Fruit fly (Drosophila melanogaster) whole organism, embryonic: ENCODE measurements around the gene CG5080.

Experiments used
- B-H2 ChIP-seq: fragments of 200-800 bp; sonication (Bioruptor generic); optimal IDR thresholded peaks from 2 replicates; lab custom pipeline; 2018; ENCODE audit warnings: missing biosample characterization, mild to moderate bottlenecking, missing genetic modification characterization
- BtbVII ChIP-seq: fragments of 200-800 bp; sonication (Bioruptor generic); optimal IDR thresholded peaks from 3 replicates; lab custom pipeline; 2017; ENCODE audit warnings: missing biosample characterization, mild to moderate bottlenecking, missing genetic modification characterization
- CG10543 ChIP-seq: fragments of 200-800 bp; sonication (Bioruptor generic); optimal IDR thresholded peaks from 3 replicates; lab custom pipeline; 2017; ENCODE audit warnings: missing biosample characterization, mild to moderate bottlenecking, missing genetic modification characterization, moderate library complexity
- CG11247 ChIP-seq: fragments of 200-800 bp; sonication (Bioruptor generic); IDR thresholded peaks from 2 replicates; pipeline ENCODE4 v1.3.6; 2022; ENCODE audit warnings: missing biosample characterization, missing genetic modification characterization
- CG13123 ChIP-seq: fragments of 200-800 bp; sonication (Bioruptor generic); optimal IDR thresholded peaks from 2 replicates; lab custom pipeline; 2016; ENCODE audit warnings: missing biosample characterization, missing genetic modification characterization
- CG13424 ChIP-seq: fragments of 200-800 bp; sonication (Bioruptor generic); optimal IDR thresholded peaks from 2 replicates; lab custom pipeline; 2019; ENCODE audit warnings: missing biosample characterization, mild to moderate bottlenecking, missing genetic modification characterization, moderate library complexity
- CG13624 ChIP-seq: fragments of 200-800 bp; sonication (Bioruptor generic); optimal IDR thresholded peaks from 2 replicates; lab custom pipeline; 2016; ENCODE audit warnings: missing biosample characterization, missing genetic modification characterization
- CG13775 ChIP-seq: fragments of 200-800 bp; sonication (Bioruptor generic); optimal IDR thresholded peaks from 3 replicates; lab custom pipeline; 2017; ENCODE audit warnings: missing biosample characterization, mild to moderate bottlenecking, missing genetic modification characterization
- CG15269 ChIP-seq: fragments of 200-800 bp; sonication (Bioruptor generic); optimal IDR thresholded peaks from 2 replicates; lab custom pipeline; 2018; ENCODE audit warnings: missing biosample characterization, mild to moderate bottlenecking, missing genetic modification characterization, moderate library complexity
- CG16815 ChIP-seq: fragments of 200-800 bp; sonication (Bioruptor generic); optimal IDR thresholded peaks from 3 replicates; lab custom pipeline; 2017; ENCODE audit warnings: missing biosample characterization, mild to moderate bottlenecking, missing genetic modification characterization
- CG1832 ChIP-seq: fragments of 200-800 bp; sonication (Bioruptor generic); optimal IDR thresholded peaks from 2 replicates; lab custom pipeline; 2017; ENCODE audit warnings: missing biosample characterization, mild to moderate bottlenecking, missing genetic modification characterization, inconsistent platforms
- CG32532 ChIP-seq: fragments of 200-800 bp; sonication (Bioruptor generic); IDR thresholded peaks from 2 replicates; pipeline ENCODE4 v1.3.6; 2022; ENCODE audit warnings: missing biosample characterization, missing genetic modification characterization
- CG33213 ChIP-seq: fragments of 200-800 bp; sonication (Bioruptor generic); optimal IDR thresholded peaks from 3 replicates; lab custom pipeline; 2016; ENCODE audit warnings: missing biosample characterization, missing genetic modification characterization
- CG3407 ChIP-seq: fragments of 200-800 bp; sonication (Bioruptor generic); optimal IDR thresholded peaks from 2 replicates; lab custom pipeline; 2018; ENCODE audit warnings: missing biosample characterization, mild to moderate bottlenecking, missing genetic modification characterization
- CG34376 ChIP-seq: fragments of 200-800 bp; sonication (Bioruptor generic); optimal IDR thresholded peaks from 2 replicates; lab custom pipeline; 2018; ENCODE audit warnings: missing biosample characterization, mild to moderate bottlenecking, missing genetic modification characterization
- CG3726 ChIP-seq: fragments of 200-800 bp; sonication (Bioruptor generic); IDR thresholded peaks from 3 replicates; pipeline ENCODE4, ENCODE4 v1.3.6; 2022; ENCODE audit warnings: missing biosample characterization, missing genetic modification characterization
- CG3995 ChIP-seq: fragments of 200-800 bp; sonication (Bioruptor generic); optimal IDR thresholded peaks from 3 replicates; lab custom pipeline; 2016; ENCODE audit warnings: missing biosample characterization, missing genetic modification characterization
- CG43689 ChIP-seq: fragments of 200-800 bp; sonication (Bioruptor generic); IDR thresholded peaks from 2 replicates; pipeline ENCODE4 v1.3.6; 2022; ENCODE audit warnings: missing biosample characterization, missing genetic modification characterization
- CG4617 ChIP-seq: fragments of 200-800 bp; sonication (Bioruptor generic); optimal IDR thresholded peaks from 3 replicates; lab custom pipeline; 2016; ENCODE audit warnings: missing biosample characterization, missing genetic modification characterization, borderline replicate concordance
- CG9876 ChIP-seq: fragments of 200-800 bp; sonication (Bioruptor generic); optimal IDR thresholded peaks from 2 replicates; lab custom pipeline; 2016; ENCODE audit warnings: missing biosample characterization, missing genetic modification characterization
- CTCF ChIP-seq: fragments of 200-800 bp; sonication (Bioruptor generic); optimal IDR thresholded peaks from 2 replicates; lab custom pipeline; 2017; ENCODE audit warnings: missing biosample characterization, mild to moderate bottlenecking, missing genetic modification characterization, moderate library complexity
- D19B ChIP-seq: fragments of 200-800 bp; sonication (Bioruptor generic); optimal IDR thresholded peaks from 2 replicates; lab custom pipeline; 2017; ENCODE audit warnings: missing biosample characterization, mild to moderate bottlenecking, missing genetic modification characterization
- GATAe ChIP-seq: fragments of 200-800 bp; sonication (Bioruptor generic); conservative IDR thresholded peaks from 2 replicates; pipeline ENCODE4 v1.3.6; 2022; ENCODE audit warnings: missing biosample characterization, missing genetic modification characterization
- Max ChIP-seq: fragments of 200-800 bp; sonication (Bioruptor generic); optimal IDR thresholded peaks from 2 replicates; lab custom pipeline; 2016; ENCODE audit warnings: missing biosample characterization, mild to moderate bottlenecking, missing genetic modification characterization
- NC2β ChIP-seq: fragments of 200-800 bp; sonication (Bioruptor generic); optimal IDR thresholded peaks from 2 replicates; lab custom pipeline; 2016; ENCODE audit warnings: missing biosample characterization, missing genetic modification characterization
- Nf-YA ChIP-seq: fragments of 200-800 bp; sonication (Bioruptor generic); IDR thresholded peaks from 2 replicates; pipeline ENCODE4 v1.3.6; 2022; ENCODE audit warnings: missing biosample characterization, missing genetic modification characterization
- Opbp ChIP-seq: fragments of 200-800 bp; sonication (Bioruptor generic); IDR thresholded peaks from 3 replicates; pipeline ENCODE4 v1.3.6; 2022; ENCODE audit warnings: missing biosample characterization, missing genetic modification characterization; ENCODE audit not compliant: partially characterized antibody
- Ptx1 ChIP-seq: fragments of 200-800 bp; sonication (Bioruptor generic); IDR thresholded peaks from 2 replicates; pipeline ENCODE4 v1.3.6; 2022; ENCODE audit warnings: missing biosample characterization, missing genetic modification characterization
- abd-A ChIP-seq: fragments of 200-800 bp; sonication (Bioruptor generic); optimal IDR thresholded peaks from 3 replicates; lab custom pipeline; 2019; ENCODE audit warnings: missing biosample characterization, mild to moderate bottlenecking, missing genetic modification characterization, moderate library complexity
- amos ChIP-seq: fragments of 200-800 bp; sonication (Bioruptor generic); IDR thresholded peaks from 2 replicates; pipeline ENCODE4 v1.3.6; 2022; ENCODE audit warnings: missing biosample characterization, missing genetic modification characterization; ENCODE audit not compliant: partially characterized antibody
- chinmo ChIP-seq: fragments of 200-800 bp; sonication (Bioruptor generic); IDR thresholded peaks from 4 replicates; pipeline ENCODE4 v1.3.6; 2022; ENCODE audit warnings: missing biosample characterization, missing genetic modification characterization; ENCODE audit not compliant: partially characterized antibody
- dm ChIP-seq: fragments of 200-800 bp; sonication (Bioruptor generic); optimal IDR thresholded peaks from 3 replicates; lab custom pipeline; 2016; ENCODE audit warnings: missing biosample characterization, missing genetic modification characterization
- exex ChIP-seq: fragments of 200-800 bp; sonication (Bioruptor generic); optimal IDR thresholded peaks from 4 replicates; lab custom pipeline; 2018; ENCODE audit warnings: missing biosample characterization, mild to moderate bottlenecking, missing genetic modification characterization, moderate library complexity
- gcm2 ChIP-seq: fragments of 200-800 bp; sonication (Bioruptor generic); optimal IDR thresholded peaks from 2 replicates; lab custom pipeline; 2016; ENCODE audit warnings: missing biosample characterization, missing genetic modification characterization
- gsb ChIP-seq: fragments of 200-800 bp; sonication (Bioruptor generic); IDR thresholded peaks from 2 replicates; pipeline ENCODE4 v1.3.6; 2022; ENCODE audit warnings: missing biosample characterization, missing genetic modification characterization
- her ChIP-seq: fragments of 200-800 bp; sonication (Bioruptor generic); optimal IDR thresholded peaks from 2 replicates; lab custom pipeline; 2016; ENCODE audit warnings: missing biosample characterization, missing genetic modification characterization
- inv ChIP-seq: fragments of 200-800 bp; sonication (Bioruptor generic); IDR thresholded peaks from 2 replicates; pipeline ENCODE4 v1.3.6; 2022; ENCODE audit warnings: missing biosample characterization, missing genetic modification characterization; ENCODE audit not compliant: partially characterized antibody
- jumu ChIP-seq: fragments of 200-800 bp; sonication (Bioruptor generic); optimal IDR thresholded peaks from 3 replicates; lab custom pipeline; 2016; ENCODE audit warnings: missing biosample characterization, missing genetic modification characterization
- ken ChIP-seq: fragments of 200-800 bp; sonication (Bioruptor generic); IDR thresholded peaks from 3 replicates; pipeline ENCODE4 v1.3.6; 2022; ENCODE audit warnings: missing biosample characterization, missing genetic modification characterization
- lola ChIP-seq, 3 experiments: fragments of >200 bp in 2 of 3; fragments of 200-800 bp in 1 of 3; sonication (Bioruptor generic) in 1 of 3; optimal IDR thresholded peaks; 2 replicates each; lab custom pipeline; 2017 to 2019; ENCODE audit warnings: missing biosample characterization in 3 of 3, missing genetic modification characterization in 3 of 3, mild to moderate bottlenecking in 1 of 3, moderate library complexity in 1 of 3
- luna ChIP-seq: fragments of 200-800 bp; sonication (Bioruptor generic); optimal IDR thresholded peaks from 2 replicates; lab custom pipeline; 2016; ENCODE audit warnings: missing biosample characterization, missing genetic modification characterization
- nom ChIP-seq: fragments of 200-800 bp; sonication (Bioruptor generic); optimal IDR thresholded peaks from 2 replicates; lab custom pipeline; 2017; ENCODE audit warnings: missing biosample characterization, missing genetic modification characterization, mild to moderate bottlenecking, moderate library complexity, missing genetic modification reagents
- peb ChIP-seq: fragments of 200-800 bp; sonication (Bioruptor generic); IDR thresholded peaks from 2 replicates; pipeline ENCODE4 v1.3.6; 2022; ENCODE audit warnings: missing biosample characterization, missing genetic modification characterization
- prd ChIP-seq, 3 experiments: fragments of >200 bp in 2 of 3; fragments of 200-800 bp in 1 of 3; sonication (Bioruptor generic) in 1 of 3; optimal IDR thresholded peaks in 2 of 3; IDR thresholded peaks in 1 of 3; 2 replicates in 2 of 3; 3 replicates in 1 of 3; pipeline versions ENCODE4 v1.3.6 to Lab custom; 2017 to 2022; ENCODE audit warnings: missing biosample characterization in 1 of 3, missing genetic modification characterization in 1 of 3
- run ChIP-seq: fragments of 200-800 bp; sonication (Bioruptor generic); optimal IDR thresholded peaks from 3 replicates; lab custom pipeline; 2018; ENCODE audit warnings: missing biosample characterization, mild to moderate bottlenecking, missing genetic modification characterization
- schlank ChIP-seq: fragments of 200-800 bp; sonication (Bioruptor generic); optimal IDR thresholded peaks from 2 replicates; lab custom pipeline; 2018; ENCODE audit warnings: missing biosample characterization, mild to moderate bottlenecking, missing genetic modification characterization
- sqz ChIP-seq: fragments of 200-800 bp; sonication (Bioruptor generic); optimal IDR thresholded peaks from 3 replicates; lab custom pipeline; 2018; ENCODE audit warnings: missing biosample characterization, mild to moderate bottlenecking, missing genetic modification characterization
- tap ChIP-seq: fragments of 200-800 bp; optimal IDR thresholded peaks from 3 replicates; lab custom pipeline; 2019; ENCODE audit warnings: missing biosample characterization, mild to moderate bottlenecking, missing genetic modification characterization, moderate library complexity
- tin ChIP-seq: fragments of 200-800 bp; sonication (Bioruptor generic); optimal IDR thresholded peaks from 3 replicates; lab custom pipeline; 2016; ENCODE audit warnings: missing biosample characterization, missing genetic modification characterization
- tx ChIP-seq: fragments of 200-800 bp; sonication (Bioruptor generic); optimal IDR thresholded peaks from 2 replicates; lab custom pipeline; 2016; ENCODE audit warnings: missing biosample characterization, missing genetic modification characterization
- zen ChIP-seq: fragments of 200-800 bp; sonication (Bioruptor generic); optimal IDR thresholded peaks from 3 replicates; lab custom pipeline; 2018; ENCODE audit warnings: missing biosample characterization, mild to moderate bottlenecking, missing genetic modification characterization, moderate library complexity

Gene CG5080

DNA sequence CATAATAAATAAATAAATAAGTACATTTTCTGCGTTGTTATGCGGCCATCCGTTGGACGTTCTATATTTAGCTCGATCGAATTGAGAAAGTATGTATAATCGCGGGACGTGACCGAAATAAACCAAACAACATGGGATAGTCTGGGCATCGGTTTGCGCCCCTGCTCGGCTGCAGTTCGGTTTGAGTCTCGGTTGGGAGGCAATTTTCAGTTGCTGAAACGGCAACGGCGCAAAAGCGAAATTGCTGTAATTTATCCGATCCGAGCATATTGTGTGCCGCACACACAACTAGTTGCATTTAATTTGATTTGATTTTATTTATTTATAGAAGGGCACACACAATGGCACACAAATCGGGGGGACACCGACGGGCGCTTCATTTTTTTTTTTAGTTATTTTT lies 45.5 kb downstream of the CG5080 start (continued):
- TF ChIP-seq peb (no peak), dm (GFP tag; lab: Kevin White, UChicago) (no peak), jumu (GFP tag; lab: Kevin White, UChicago) (no peak), Ptx1 (GFP tag; lab: Robert Waterston, UW) (no peak), tin (GFP tag; lab: Kevin White, UChicago) (no peak), Nf-YA (GFP tag; lab: Robert Waterston, UW) (no peak), tx (GFP tag; lab: Kevin White, UChicago) (no peak), CG13424 (no peak), CG16815 (no peak), CTCF (GFP tag; lab: Kevin White, UChicago) (peak; percentile 63), zen (no peak), abd-A (tag; lab: Kevin White, UChicago) (no peak), CG43689 (no peak), CG15269 (tag; lab: Kevin White, UChicago) (no peak), nom (GFP tag; lab: Kevin White, UChicago) (no peak), CG9876 (GFP tag; lab: Kevin White, UChicago) (no peak), CG33213 (GFP tag; lab: Kevin White, UChicago) (no peak), schlank (tag; lab: Kevin White, UChicago) (no peak), CG3726 (no peak), CG4617 (GFP tag; lab: Kevin White, UChicago) (no peak), CG3995 (GFP tag; lab: Kevin White, UChicago) (no peak), BtbVII (no peak), D19B (GFP tag; lab: Kevin White, UChicago) (no peak), GATAe (GFP tag; lab: Robert Waterston, UW) (no peak), Max (GFP tag; lab: Kevin White, UChicago) (peak; percentile 17), lola (GFP tag; optimal IDR thresholded peaks at IDR 0.05; lab: Kevin White, UChicago) (no peak), run (tag; lab: Kevin White, UChicago) (no peak), CG1832 (GFP tag; lab: Kevin White, UChicago) (no peak), prd (optimal IDR thresholded peaks at IDR 0.05; lab: Kevin White, UChicago) (no peak), prd (GFP tag; IDR thresholded peaks at IDR 0.05; lab: Robert Waterston, UW) (0 out of 3 replicates have a peak, but pooled peaks have one; percentile 30), CG13624 (GFP tag; lab: Kevin White, UChicago) (no peak), luna (no peak), gsb (GFP tag; lab: Robert Waterston, UW) (no peak), Opbp (GFP tag; lab: Robert Waterston, UW) (no peak), amos (GFP tag; lab: Robert Waterston, UW) (no peak), tap (tag; lab: Kevin White, UChicago) (no peak), her (GFP tag; lab: Kevin White, UChicago) (no peak), ken (GFP tag; lab: Robert Waterston, UW) (no peak), NC2β (no peak), CG3407 (GFP tag; lab: Kevin White, UChicago) (peak; percentile 36)

DNA sequence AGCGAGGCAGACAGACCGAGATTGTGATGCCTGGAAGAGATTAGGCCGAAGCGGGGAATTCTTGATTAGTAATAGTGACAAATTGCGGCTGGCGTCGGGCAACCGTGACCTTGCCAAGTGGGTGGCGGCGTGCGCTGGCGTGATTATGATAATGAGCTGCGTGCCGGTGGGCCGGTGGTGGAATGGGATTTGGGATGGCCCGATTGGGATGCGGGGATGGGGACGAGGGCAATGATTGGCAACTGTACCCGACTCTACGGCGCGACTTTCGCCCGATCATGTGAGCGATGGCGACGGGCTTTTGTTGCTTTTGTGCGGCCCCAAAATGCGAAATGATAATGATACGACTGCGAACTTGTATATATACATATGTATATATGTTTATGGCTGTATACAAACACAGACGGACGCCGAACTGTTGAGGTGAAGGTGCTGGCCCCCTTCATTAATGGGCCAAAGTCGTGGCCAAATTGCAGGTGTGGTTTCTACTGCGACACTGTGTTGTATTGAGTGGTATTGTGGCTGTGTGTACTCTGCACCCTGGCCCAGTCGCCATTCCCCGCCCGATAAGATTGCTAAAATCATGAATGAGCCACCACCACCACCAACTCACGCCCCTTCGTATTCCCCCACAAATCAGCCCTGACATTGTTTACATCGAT lies 46.9 kb downstream of the CG5080 start:
- TF ChIP-seq CG11247 (no peak), dm (GFP tag; lab: Kevin White, UChicago) (no peak), inv (GFP tag; lab: Robert Waterston, UW) (0 out of 2 replicates have a peak, but pooled peaks have one; percentile 23), gcm2 (GFP tag; lab: Kevin White, UChicago) (no peak), CG13775 (GFP tag; lab: Kevin White, UChicago) (no peak), CG32532 (GFP tag; lab: Robert Waterston, UW) (peak; percentile 9; the same call in 1 of the 2 replicates), CG10543 (peak; percentile 71), CG13123 (GFP tag; lab: Kevin White, UChicago) (no peak), CG34376 (GFP tag; lab: Kevin White, UChicago) (peak; percentile 45), B-H2 (GFP tag; lab: Kevin White, UChicago) (peak; percentile 18), exex (tag; lab: Kevin White, UChicago) (peak; percentile 43), GATAe (GFP tag; lab: Robert Waterston, UW) (peak; percentile 48; the same call in 1 of the 2 replicates), sqz (GFP tag; lab: Kevin White, UChicago) (no peak), chinmo (GFP tag; lab: Robert Waterston, UW) (0 out of 4 replicates have a peak, but pooled peaks have one; percentile 4)
